Fruit fly (Drosophila melanogaster) whole organism, wandering third instar larva: ENCODE results near the gene CG43954.

Experiments
- ey ChIP-seq: fragments of 200-800 bp; sonication (Bioruptor generic); optimal IDR thresholded peaks from 2 replicates; lab custom pipeline; 2016; ENCODE audit warnings: missing biosample characterization, missing genetic modification characterization
- pan ChIP-seq: fragments of >200 bp; optimal IDR thresholded peaks from 2 replicates; lab custom pipeline; 2017

- TF ChIP-seq ey (GFP tag; lab: Kevin White, UChicago) (no peak), pan (lab: Kevin White, UChicago) (no peak)
These were observed 19.2 kb upstream of the CG43954 start, which contains the start of gene Dbp73D for dm6 chr3L:16730645-16731044.
